Fruit fly (Drosophila melanogaster) whole organism, prepupa: ENCODE measurements around the gene CG14684.

Experiments used
- CG11294 ChIP-seq: fragments of 200-800 bp; sonication (Bioruptor generic); IDR thresholded peaks from 2 replicates; pipeline ENCODE4 v1.3.6; 2022; ENCODE audit warnings: missing biosample characterization, missing genetic modification characterization
- CG16779 ChIP-seq: fragments of 200-800 bp; sonication (Bioruptor generic); optimal IDR thresholded peaks from 3 replicates; lab custom pipeline; 2017; ENCODE audit warnings: missing biosample characterization, mild to moderate bottlenecking, missing genetic modification characterization
- CG3032 ChIP-seq: fragments of 200-800 bp; optimal IDR thresholded peaks from 2 replicates; lab custom pipeline; 2019; ENCODE audit warnings: missing biosample characterization, mild to moderate bottlenecking, missing genetic modification characterization, moderate library complexity
- CG34406 ChIP-seq: fragments of 200-800 bp; sonication (Bioruptor generic); optimal IDR thresholded peaks from 3 replicates; lab custom pipeline; 2016; ENCODE audit warnings: missing biosample characterization, missing genetic modification characterization
- CG6808 ChIP-seq: fragments of 200-800 bp; sonication (Bioruptor generic); optimal IDR thresholded peaks from 3 replicates; lab custom pipeline; 2017; ENCODE audit warnings: missing biosample characterization, missing genetic modification characterization, mild to moderate bottlenecking, moderate library complexity, missing genetic modification reagents
- CG8119 ChIP-seq: fragments of 200-800 bp; sonication (Bioruptor generic); IDR thresholded peaks from 3 replicates; pipeline ENCODE4 v1.3.6; 2022; ENCODE audit warnings: missing biosample characterization, missing genetic modification characterization
- CG8319 ChIP-seq: fragments of 200-800 bp; sonication (Bioruptor generic); optimal IDR thresholded peaks from 3 replicates; lab custom pipeline; 2016; ENCODE audit warnings: missing biosample characterization, missing genetic modification characterization
- acj6 ChIP-seq: fragments of 200-800 bp; sonication (Bioruptor generic); optimal IDR thresholded peaks from 3 replicates; lab custom pipeline; 2016; ENCODE audit warnings: missing biosample characterization, missing genetic modification characterization
- salr ChIP-seq, 2 experiments: fragments of 200-800 bp; sonication (Bioruptor generic); optimal IDR thresholded peaks; 3 replicates each; lab custom pipeline; 2016 to 2018; ENCODE audit warnings: missing biosample characterization in 2 of 2, missing genetic modification characterization in 2 of 2, mild to moderate bottlenecking in 1 of 2
- topi ChIP-seq: fragments of 200-800 bp; sonication (Bioruptor generic); optimal IDR thresholded peaks from 3 replicates; lab custom pipeline; 2016; ENCODE audit warnings: missing biosample characterization, missing genetic modification characterization

DNA sequence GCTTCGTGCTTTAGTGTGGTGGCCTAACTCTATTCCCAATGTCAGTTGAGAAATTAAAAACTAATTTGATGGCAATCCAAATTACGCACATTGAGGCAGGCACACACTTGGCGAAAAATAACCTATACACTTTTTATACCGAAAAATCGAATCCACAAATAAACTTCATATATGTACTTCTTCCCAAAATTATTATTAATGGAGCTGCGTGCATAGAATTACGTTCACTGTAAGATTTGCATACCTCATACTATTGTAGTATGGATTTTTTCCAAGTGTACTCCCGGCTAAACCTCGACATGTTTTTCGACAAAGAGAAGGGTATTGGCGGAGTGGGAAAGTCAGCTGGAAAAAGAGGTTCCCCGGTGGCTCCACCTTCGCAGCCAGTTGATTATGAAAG is 22.5 kb upstream of the CG14684 start:
- TF ChIP-seq CG8119 (peak; percentile 78), CG34406 (GFP tag; lab: Kevin White, UChicago) (peak; percentile 39), CG3032 (tag; lab: Kevin White, UChicago) (no peak), CG8319 (no peak), CG11294 (no peak), CG6808 (GFP tag; lab: Kevin White, UChicago) (no peak), salr (GFP tag; optimal IDR thresholded peaks at IDR 0.05; lab: Kevin White, UChicago) (no peak), acj6 (peak; percentile 27), topi (GFP tag; lab: Kevin White, UChicago) (peak; percentile 46), CG16779 (tag; lab: Kevin White, UChicago) (no peak)
